Worm (Caenorhabditis elegans): ENCODE measurements around the gene srh-177.

- no peak for TF ChIP-seq pag-3 (tag; optimal IDR thresholded peaks at IDR 0.05; ENCODE audit: borderline replicate concordance)
- TF ChIP-seq ceh-22 (tag; optimal IDR thresholded peaks at IDR 0.05), result no peak
- TF ChIP-seq ceh-6 (GFP tag; optimal IDR thresholded peaks at IDR 0.05), result no peak
- no peak for TF ChIP-seq pha-4 (tag; optimal IDR thresholded peaks at IDR 0.05)
- no peak for TF ChIP-seq sox-4 (tag; optimal IDR thresholded peaks at IDR 0.05)
- TF ChIP-seq sox-2 (GFP tag; IDR thresholded peaks at IDR 0.05), result no peak; the same call in 1 of the 2 replicates
- no peak for TF ChIP-seq lin-11 (tag; optimal IDR thresholded peaks at IDR 0.05)
- TF ChIP-seq ceh-48 (tag; optimal IDR thresholded peaks at IDR 0.05), result no peak
- TF ChIP-seq F13H6.1 (tag; optimal IDR thresholded peaks at IDR 0.05), result no peak
- TF ChIP-seq odd-2 (tag; optimal IDR thresholded peaks at IDR 0.05), result no peak
Measured at ce11 chrV:20338870-20339269, 30.2 kb downstream of the srh-177 start.
